Worm (Caenorhabditis elegans) whole organism, L4 larva: ENCODE results near the gene H41C03.3.

ENCODE experiments used
- F10B5.3 ChIP-seq: sonication (generic microtip); optimal IDR thresholded peaks from 2 replicates; lab custom pipeline; 2016; ENCODE audit warnings: mild to moderate bottlenecking, missing genetic modification characterization, missing compliant biosample characterization
- T26A8.4 ChIP-seq: fragments of 200-800 bp; sonication (Bioruptor generic); IDR thresholded peaks from 2 replicates; pipeline ENCODE4 v1.3.6; 2022; ENCODE audit warnings: missing genetic modification characterization, missing compliant biosample characterization
- ZK337.2 ChIP-seq: fragments of 200-800 bp; sonication (Bioruptor generic); IDR thresholded peaks from 2 replicates; pipeline ENCODE4 v1.3.6; 2022; ENCODE audit warnings: missing genetic modification reagents, missing genetic modification characterization, missing compliant biosample characterization
- aha-1 ChIP-seq: fragments of 150-350 bp; peaks from one replicate; lab custom pipeline; 2014; ENCODE audit warnings: missing biosample characterization, missing genetic modification characterization
- ceh-32 ChIP-seq: sonication (generic microtip); optimal IDR thresholded peaks from 2 replicates; lab custom pipeline; 2016; ENCODE audit warnings: mild to moderate bottlenecking, missing genetic modification characterization, missing compliant biosample characterization; ENCODE audit not compliant: poor library complexity
- ces-1 ChIP-seq: fragments of 150-350 bp; sonication (generic microtip); optimal IDR thresholded peaks from 4 replicates; lab custom pipeline; 2014; ENCODE audit warnings: missing biosample characterization, missing genetic modification reagents, missing genetic modification characterization
- daf-16 ChIP-seq, 3 experiments: sonication (generic microtip); optimal IDR thresholded peaks; 2 replicates each; lab custom pipeline; 2016 to 2017; ENCODE audit warnings: missing genetic modification characterization in 3 of 3, missing genetic modification reagents in 3 of 3, mild to moderate bottlenecking in 2 of 3, missing compliant biosample characterization in 2 of 3, missing biosample characterization in 1 of 3, moderate library complexity in 1 of 3
- dmd-6 ChIP-seq: fragments of 200-800 bp; sonication (Bioruptor generic); IDR thresholded peaks from 2 replicates; pipeline ENCODE4 v1.3.6; 2022; ENCODE audit warnings: missing genetic modification reagents, missing genetic modification characterization, missing compliant biosample characterization
- dmd-8 ChIP-seq: fragments of 200-800 bp; sonication (Bioruptor generic); IDR thresholded peaks from 2 replicates; pipeline ENCODE4 v1.3.6; 2022; ENCODE audit warnings: missing genetic modification characterization, missing compliant biosample characterization
- dmd-9 ChIP-seq: fragments of 200-800 bp; sonication (Bioruptor generic); IDR thresholded peaks from 2 replicates; pipeline ENCODE4 v1.3.6; 2022; ENCODE audit warnings: missing genetic modification reagents, missing genetic modification characterization, missing compliant biosample characterization
- duxl-1 ChIP-seq: sonication (generic microtip); optimal IDR thresholded peaks from 2 replicates; lab custom pipeline; 2016; ENCODE audit warnings: mild to moderate bottlenecking, missing genetic modification characterization, moderate library complexity, missing compliant biosample characterization; ENCODE audit not compliant: poor library complexity
- dve-1 ChIP-seq: sonication (generic microtip); optimal IDR thresholded peaks from 2 replicates; lab custom pipeline; 2017; ENCODE audit warnings: antibody characterized with exemption, mild to moderate bottlenecking, missing genetic modification characterization, missing compliant biosample characterization; ENCODE audit not compliant: insufficient read depth
- hlh-11 ChIP-seq: fragments of 200-800 bp; sonication (Bioruptor generic); optimal IDR thresholded peaks from 2 replicates; lab custom pipeline; 2018; ENCODE audit warnings: mild to moderate bottlenecking, missing genetic modification characterization, missing compliant biosample characterization
- lin-29 ChIP-seq: fragments of 200-800 bp; sonication (Bioruptor generic); IDR thresholded peaks from 2 replicates; pipeline ENCODE4 v1.3.6; 2022; ENCODE audit warnings: missing genetic modification reagents, missing genetic modification characterization, missing compliant biosample characterization
- lin-39 ChIP-seq: fragments of 150-350 bp; optimal IDR thresholded peaks from 2 replicates; lab custom pipeline; 2014; ENCODE audit warnings: missing biosample characterization, missing genetic modification reagents, missing genetic modification characterization
- mdt-29 ChIP-seq: fragments of 200-800 bp; sonication (Bioruptor generic); IDR thresholded peaks from 2 replicates; pipeline ENCODE4 v1.3.6; 2022; ENCODE audit warnings: missing genetic modification reagents, missing genetic modification characterization, missing compliant biosample characterization
- mep-1 ChIP-seq: fragments of 150-350 bp; sonication (generic microtip); optimal IDR thresholded peaks from 3 replicates; lab custom pipeline; 2014; ENCODE audit warnings: missing biosample characterization, missing genetic modification characterization
- mxl-3 ChIP-seq: fragments of 200-800 bp; sonication (Bioruptor generic); optimal IDR thresholded peaks from 2 replicates; lab custom pipeline; 2018; ENCODE audit warnings: mild to moderate bottlenecking, missing genetic modification characterization, missing compliant biosample characterization
- nhr-10 ChIP-seq: fragments of 150-350 bp; optimal IDR thresholded peaks from 2 replicates; lab custom pipeline; 2014; ENCODE audit warnings: missing biosample characterization, missing genetic modification characterization
- nhr-237 ChIP-seq: sonication (generic microtip); optimal IDR thresholded peaks from 2 replicates; lab custom pipeline; 2017; ENCODE audit warnings: missing biosample characterization, missing genetic modification characterization
- nhr-6 ChIP-seq: fragments of 150-350 bp; optimal IDR thresholded peaks from 2 replicates; lab custom pipeline; 2014; ENCODE audit warnings: missing biosample characterization, missing genetic modification characterization
- pha-4 ChIP-seq, 2 experiments: fragments of 150-350 bp in 1 of 2; fragments of 200-800 bp in 1 of 2; sonication (Bioruptor generic) in 1 of 2; IDR thresholded peaks in 1 of 2; optimal IDR thresholded peaks in 1 of 2; 2 replicates each; pipeline versions ENCODE4 v1.3.6 to Lab custom; 2014 to 2022; ENCODE audit warnings: missing genetic modification characterization in 2 of 2, missing genetic modification reagents in 2 of 2, missing biosample characterization in 1 of 2, missing compliant biosample characterization in 1 of 2
- php-3 ChIP-seq: fragments of 200-800 bp; sonication (Bioruptor generic); IDR thresholded peaks from 2 replicates; pipeline ENCODE4 v1.3.6; 2022; ENCODE audit warnings: missing genetic modification reagents, missing genetic modification characterization, missing compliant biosample characterization
- sdz-12 ChIP-seq: fragments of 200-800 bp; sonication (Bioruptor generic); optimal IDR thresholded peaks from 2 replicates; lab custom pipeline; 2018; ENCODE audit warnings: mild to moderate bottlenecking, missing genetic modification characterization, missing compliant biosample characterization
- set-16 ChIP-seq: fragments of 200-800 bp; sonication (Bioruptor generic); IDR thresholded peaks from 2 replicates; pipeline ENCODE4 v1.3.6; 2022; ENCODE audit warnings: missing genetic modification reagents, missing genetic modification characterization, missing compliant biosample characterization
- snpc-4 ChIP-seq: fragments of 150-350 bp; optimal IDR thresholded peaks from 2 replicates; lab custom pipeline; 2014; ENCODE audit warnings: missing biosample characterization, missing genetic modification characterization
- spr-3 ChIP-seq: fragments of 200-800 bp; sonication (Bioruptor generic); optimal IDR thresholded peaks from 2 replicates; lab custom pipeline; 2018; ENCODE audit warnings: mild to moderate bottlenecking, missing genetic modification characterization, missing compliant biosample characterization
- tra-1 ChIP-seq: fragments of 200-800 bp; sonication (Bioruptor generic); IDR thresholded peaks from 2 replicates; pipeline ENCODE4 v1.3.6; 2022; ENCODE audit warnings: missing genetic modification reagents, missing genetic modification characterization, missing compliant biosample characterization
- unc-130 ChIP-seq: sonication (generic microtip); optimal IDR thresholded peaks from 2 replicates; lab custom pipeline; 2016; ENCODE audit warnings: missing genetic modification reagents, missing genetic modification characterization, missing compliant biosample characterization
- unc-62 ChIP-seq, 3 experiments: fragments of 150-350 bp in 1 of 3; sonication (generic microtip); optimal IDR thresholded peaks in 2 of 3; peaks in 1 of 3; 1 replicate in 1 of 3; 2 replicates in 2 of 3; lab custom pipeline; 2014 to 2017; ENCODE audit warnings: missing biosample characterization in 3 of 3, missing genetic modification characterization in 3 of 3, missing genetic modification reagents in 3 of 3, missing genotype in 1 of 3
- vab-7 ChIP-seq: fragments of 200-800 bp; sonication (Bioruptor generic); IDR thresholded peaks from 2 replicates; pipeline ENCODE4 v1.3.6; 2022; ENCODE audit warnings: missing genetic modification reagents, missing genetic modification characterization, missing compliant biosample characterization
- zfp-2 ChIP-seq: sonication (generic microtip); optimal IDR thresholded peaks from 2 replicates; lab custom pipeline; 2016; ENCODE audit warnings: mild to moderate bottlenecking, missing genetic modification characterization, missing compliant biosample characterization
- zip-2 ChIP-seq: fragments of 150-350 bp; optimal IDR thresholded peaks from 2 replicates; lab custom pipeline; 2014; ENCODE audit warnings: missing biosample characterization, missing genetic modification characterization
- ztf-7 ChIP-seq: fragments of 150-350 bp; optimal IDR thresholded peaks from 2 replicates; lab custom pipeline; 2014; ENCODE audit warnings: missing biosample characterization, missing genetic modification characterization

The H41C03.3 gene

DNA sequence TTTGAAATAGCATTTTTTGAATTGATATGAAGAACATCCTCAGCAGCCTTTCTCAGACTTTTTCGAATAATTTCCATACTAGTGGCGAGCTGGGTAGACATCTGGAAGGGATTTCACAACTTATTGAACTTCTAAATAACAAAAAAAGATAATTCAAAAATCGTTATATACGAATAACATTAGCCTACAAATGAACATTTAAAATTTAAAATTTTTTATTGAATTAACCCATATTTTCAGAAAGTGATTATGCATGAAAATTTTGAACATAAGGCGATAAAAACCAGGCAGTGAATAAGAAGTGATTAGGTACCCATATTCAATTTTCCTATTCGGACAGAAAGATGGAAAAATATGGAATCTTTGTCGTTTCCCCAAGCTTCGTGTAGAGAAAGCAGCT is 17.1 kb upstream of the H41C03.3 start, which contains the start of gene ZK1248.11:
ZK1248.11 (minus strand) TSS at position 101 of the 400 bp plus-strand sequence.
- TF ChIP-seq snpc-4, result no peak
- no peak for TF ChIP-seq ceh-32 (tag; lab: Kevin White, UChicago)
- TF ChIP-seq dve-1 (tag; lab: Kevin White, UChicago), result no peak
- TF ChIP-seq nhr-10, result no peak
- no peak for TF ChIP-seq ztf-7
- no peak for TF ChIP-seq pha-4 (GFP tag; IDR thresholded peaks at IDR 0.05; lab: Robert Waterston, UW)
- TF ChIP-seq pha-4 (tag; optimal IDR thresholded peaks at IDR 0.05; lab: Kevin White, UChicago), result no peak
- no peak for TF ChIP-seq mxl-3 (GFP tag; lab: Kevin White, UChicago)
- TF ChIP-seq vab-7 (GFP tag; lab: Robert Waterston, UW), result no peak
- TF ChIP-seq tra-1 (GFP tag; lab: Robert Waterston, UW), result no peak
- TF ChIP-seq ces-1 (GFP tag; lab: Kevin White, UChicago), result no peak
- no peak for TF ChIP-seq zfp-2
- TF ChIP-seq ZK337.2, result no peak
- TF ChIP-seq dmd-9 (GFP tag; lab: Robert Waterston, UW), result no peak
- TF ChIP-seq unc-130 (GFP tag; lab: Kevin White, UChicago), result no peak
- TF ChIP-seq, all 104 proteins: peak for 0

DNA sequence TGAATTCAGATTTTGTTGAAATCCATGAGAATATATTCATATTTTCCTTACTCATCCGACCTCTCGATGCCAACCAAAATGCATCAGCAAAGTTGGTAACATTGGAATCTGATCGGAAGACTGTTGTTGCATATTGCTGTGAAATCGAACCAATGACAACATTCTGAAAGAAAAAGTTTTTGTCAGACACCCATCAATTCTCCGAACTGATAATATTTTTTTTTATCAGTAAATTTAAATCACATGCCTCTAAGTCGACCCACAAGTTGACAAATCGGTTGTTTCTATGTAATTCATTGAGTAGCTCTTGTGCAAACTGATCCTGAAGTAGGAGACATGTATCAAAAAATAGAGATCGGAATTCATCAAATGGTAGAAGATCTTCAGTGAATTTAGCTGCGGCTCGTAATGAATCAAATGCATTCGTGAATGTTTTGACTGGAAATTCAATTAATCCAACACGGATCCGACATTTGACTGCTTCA is 15.6 kb upstream of the H41C03.3 start, which contains the start of gene col-74:
col-74 (plus strand) TSS at position 435 of the 485 bp plus-strand sequence.
- TF ChIP-seq nhr-6 (tag; lab: Kevin White, UChicago) (no peak), dmd-6 (GFP tag; lab: Robert Waterston, UW) (peak; percentile 75), dve-1 (tag; lab: Kevin White, UChicago) (peak; percentile 56), hlh-11 (tag; lab: Kevin White, UChicago) (peak; percentile 42), F10B5.3 (no peak), lin-29 (GFP tag; lab: Robert Waterston, UW) (no peak), daf-16 (GFP tag; optimal IDR thresholded peaks at IDR 0.05; lab: Kevin White, UChicago) (no peak), daf-16 (tag; optimal IDR thresholded peaks at IDR 0.05; lab: Kevin White, UChicago) (peak; percentile 60), dmd-9 (GFP tag; lab: Robert Waterston, UW) (no peak), sdz-12 (GFP tag; lab: Kevin White, UChicago) (no peak), unc-62 (GFP tag; optimal IDR thresholded peaks at IDR 0.05 in 1 of 2; lab: Kevin White, UChicago) (peak in 1 of 2 experiments; percentile 2), unc-62 (tag; optimal IDR thresholded peaks at IDR 0.05; lab: Kevin White, UChicago) (no peak)

DNA sequence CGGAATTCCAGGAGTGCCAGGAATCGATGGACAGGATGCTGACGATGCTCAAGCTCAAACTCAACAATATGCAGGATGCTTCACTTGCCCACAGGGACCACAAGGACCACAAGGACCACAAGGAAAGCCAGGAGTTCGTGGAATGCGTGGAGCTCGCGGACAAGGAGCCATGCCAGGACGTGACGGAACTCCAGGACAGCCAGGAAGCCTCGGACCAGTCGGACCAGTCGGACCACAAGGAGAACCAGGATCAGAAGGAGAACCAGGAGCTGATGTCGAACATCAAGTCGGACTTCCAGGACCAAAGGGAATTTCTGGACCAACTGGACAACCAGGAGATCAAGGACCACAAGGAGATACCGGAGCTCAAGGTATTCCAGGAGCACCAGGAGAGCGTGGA is 14.2 kb upstream of the H41C03.3 start:
- TF ChIP-seq lin-39 (no peak), set-16 (GFP tag; lab: Robert Waterston, UW) (peak; percentile 79)
- TF ChIP-seq, all 104 proteins: peak for 1

DNA sequence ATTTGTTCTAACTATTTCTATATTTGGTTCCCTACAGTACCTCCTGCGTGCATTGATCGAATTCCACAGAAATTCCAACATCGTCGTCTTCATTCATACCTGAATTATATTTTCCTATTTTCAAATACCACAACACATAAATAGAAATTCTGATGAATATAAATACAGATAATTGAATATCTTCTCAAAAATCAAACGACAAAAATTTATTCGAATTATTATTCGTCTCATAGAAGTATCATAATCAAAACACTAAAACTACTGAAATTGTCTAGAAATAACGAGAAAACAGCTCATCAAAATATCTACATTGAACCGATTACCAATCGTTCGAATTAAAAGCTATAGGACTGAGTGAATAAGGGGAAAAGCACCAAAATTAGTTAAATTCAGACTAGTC is 12.4 kb upstream of the H41C03.3 start, which contains the start of gene gtap-1:
gtap-1 (minus strand) TSS at position 101 of the 400 bp plus-strand sequence.
- TF ChIP-seq dmd-8 (GFP tag; lab: Robert Waterston, UW) (no peak), ZK337.2 (no peak), T26A8.4 (GFP tag; lab: Robert Waterston, UW) (no peak), duxl-1 (tag; lab: Kevin White, UChicago) (no peak), php-3 (no peak)

DNA sequence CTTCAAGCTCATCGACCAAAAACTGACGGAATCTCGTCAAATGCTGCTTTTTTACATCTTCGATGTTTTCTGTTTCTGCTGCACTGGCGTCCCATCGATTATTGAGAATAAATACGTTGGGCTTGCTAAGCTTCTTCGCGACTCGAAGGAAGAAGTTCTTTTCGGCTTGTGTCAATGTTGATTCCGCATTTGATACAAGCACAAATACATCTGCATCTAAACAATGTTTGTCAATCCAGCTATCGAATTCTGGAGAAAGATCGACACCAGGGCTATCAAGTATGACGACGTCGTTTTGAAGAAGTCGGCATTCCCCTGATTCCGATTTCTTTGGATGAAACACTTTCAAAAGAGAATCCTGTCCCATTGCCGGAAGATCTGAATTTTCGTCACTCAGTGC is 10.4 kb upstream of the H41C03.3 start:
- no peak for TF ChIP-seq nhr-10
- TF ChIP-seq nhr-237 (tag; lab: Kevin White, UChicago), result no peak
- TF ChIP-seq mep-1 (tag; lab: Kevin White, UChicago), result no peak
- no peak for TF ChIP-seq spr-3
- TF ChIP-seq mdt-29 (GFP tag; lab: Robert Waterston, UW), result no peak
- no peak for TF ChIP-seq zip-2 (tag; lab: Kevin White, UChicago)
- TF ChIP-seq aha-1, result peak; percentile 93
